Fruit fly (Drosophila melanogaster) whole organism, embryonic: ENCODE data around the gene sqh.

ENCODE experiments used
- Abd-B ChIP-seq: fragments of 200-800 bp; sonication (Bioruptor generic); optimal IDR thresholded peaks from 2 replicates; lab custom pipeline; 2018; ENCODE audit warnings: missing biosample characterization, mild to moderate bottlenecking, missing genetic modification characterization, moderate library complexity
- Atf3 ChIP-seq: fragments of 200-800 bp; sonication (Bioruptor generic); optimal IDR thresholded peaks from 3 replicates; lab custom pipeline; 2016; ENCODE audit warnings: missing biosample characterization, missing genetic modification characterization
- BtbVII ChIP-seq: fragments of 200-800 bp; sonication (Bioruptor generic); optimal IDR thresholded peaks from 3 replicates; lab custom pipeline; 2017; ENCODE audit warnings: missing biosample characterization, mild to moderate bottlenecking, missing genetic modification characterization
- C15 ChIP-seq: fragments of 200-800 bp; sonication (Bioruptor generic); IDR thresholded peaks from 3 replicates; pipeline ENCODE4 v1.3.6; 2022; ENCODE audit warnings: missing biosample characterization, missing genetic modification characterization
- CG10366 ChIP-seq: fragments of 200-800 bp; sonication (Bioruptor generic); IDR thresholded peaks from 2 replicates; pipeline ENCODE4 v1.3.6; 2022; ENCODE audit warnings: missing biosample characterization, missing genetic modification characterization
- CG11504 ChIP-seq: fragments of 200-800 bp; sonication (Bioruptor generic); optimal IDR thresholded peaks from 3 replicates; lab custom pipeline; 2019; ENCODE audit warnings: missing biosample characterization, mild to moderate bottlenecking, missing genetic modification characterization, moderate library complexity
- CG12071 ChIP-seq: fragments of 200-800 bp; sonication (Bioruptor generic); optimal IDR thresholded peaks from 3 replicates; lab custom pipeline; 2018; ENCODE audit warnings: missing biosample characterization, mild to moderate bottlenecking, missing genetic modification characterization
- CG12155 ChIP-seq: fragments of 200-800 bp; sonication (Bioruptor generic); optimal IDR thresholded peaks from 3 replicates; lab custom pipeline; 2016; ENCODE audit warnings: missing biosample characterization, missing genetic modification characterization
- CG12769 ChIP-seq: fragments of 200-800 bp; sonication (Bioruptor generic); optimal IDR thresholded peaks from 2 replicates; lab custom pipeline; 2019; ENCODE audit warnings: missing biosample characterization, mild to moderate bottlenecking, missing genetic modification characterization, moderate library complexity
- CG13894 ChIP-seq: fragments of 200-800 bp; sonication (Bioruptor generic); optimal IDR thresholded peaks from 3 replicates; lab custom pipeline; 2018; ENCODE audit warnings: missing biosample characterization, mild to moderate bottlenecking, missing genetic modification characterization, moderate library complexity
- CG14441 ChIP-seq: fragments of 200-800 bp; sonication (Bioruptor generic); IDR thresholded peaks from 2 replicates; pipeline ENCODE4 v1.3.6; 2022; ENCODE audit warnings: missing biosample characterization, missing genetic modification characterization
- CG15269 ChIP-seq: fragments of 200-800 bp; sonication (Bioruptor generic); optimal IDR thresholded peaks from 2 replicates; lab custom pipeline; 2018; ENCODE audit warnings: missing biosample characterization, mild to moderate bottlenecking, missing genetic modification characterization, moderate library complexity
- CG15479 ChIP-seq: fragments of 200-800 bp; sonication (Bioruptor generic); optimal IDR thresholded peaks from 3 replicates; lab custom pipeline; 2019; ENCODE audit warnings: missing biosample characterization, mild to moderate bottlenecking, missing genetic modification characterization, moderate library complexity
- CG15601 ChIP-seq: fragments of 200-800 bp; sonication (Bioruptor generic); optimal IDR thresholded peaks from 3 replicates; lab custom pipeline; 2019; ENCODE audit warnings: missing biosample characterization, mild to moderate bottlenecking, missing genetic modification characterization, moderate library complexity
- CG17359 ChIP-seq: fragments of 200-800 bp; sonication (Bioruptor generic); optimal IDR thresholded peaks from 3 replicates; lab custom pipeline; 2018; ENCODE audit warnings: missing biosample characterization, mild to moderate bottlenecking, missing genetic modification characterization, moderate library complexity
- CG18599 ChIP-seq: fragments of 200-800 bp; sonication (Bioruptor generic); optimal IDR thresholded peaks from 3 replicates; lab custom pipeline; 2017; ENCODE audit warnings: missing biosample characterization, missing genetic modification characterization, mild to moderate bottlenecking, moderate library complexity, missing genetic modification reagents
- CG2678 ChIP-seq: fragments of 200-800 bp; sonication (Bioruptor generic); optimal IDR thresholded peaks from 3 replicates; lab custom pipeline; 2019; ENCODE audit warnings: missing biosample characterization, mild to moderate bottlenecking, missing genetic modification characterization, moderate library complexity
- CG31365 ChIP-seq: fragments of 200-800 bp; sonication (Bioruptor generic); optimal IDR thresholded peaks from 2 replicates; lab custom pipeline; 2018; ENCODE audit warnings: missing biosample characterization, mild to moderate bottlenecking, missing genetic modification characterization
- CG6689 ChIP-seq: fragments of 200-800 bp; sonication (Bioruptor generic); IDR thresholded peaks from 2 replicates; pipeline ENCODE4 v1.3.6; 2022; ENCODE audit warnings: missing biosample characterization, missing genetic modification characterization
- CG7372 ChIP-seq: fragments of 200-800 bp; sonication (Bioruptor generic); IDR thresholded peaks from 2 replicates; pipeline ENCODE4 v1.3.6; 2022; ENCODE audit warnings: missing biosample characterization, missing genetic modification characterization
- CG7745 ChIP-seq: fragments of 200-800 bp; sonication (Bioruptor generic); optimal IDR thresholded peaks from 2 replicates; lab custom pipeline; 2018; ENCODE audit warnings: missing biosample characterization, mild to moderate bottlenecking, missing genetic modification characterization, moderate library complexity
- CG7839 ChIP-seq: fragments of 200-800 bp; sonication (Bioruptor generic); optimal IDR thresholded peaks from 3 replicates; lab custom pipeline; 2018; ENCODE audit warnings: missing biosample characterization, mild to moderate bottlenecking, missing genetic modification characterization, moderate library complexity
- CG9727 ChIP-seq: fragments of 200-800 bp; sonication (Bioruptor generic); optimal IDR thresholded peaks from 3 replicates; lab custom pipeline; 2017; ENCODE audit warnings: missing biosample characterization, mild to moderate bottlenecking, missing genetic modification characterization
- HHEX ChIP-seq: fragments of 200-800 bp; sonication (Bioruptor generic); optimal IDR thresholded peaks from 3 replicates; lab custom pipeline; 2017; ENCODE audit warnings: missing biosample characterization, mild to moderate bottlenecking, missing genetic modification characterization, missing genetic modification reagents
- HLH3B ChIP-seq: fragments of 200-800 bp; sonication (Bioruptor generic); IDR thresholded peaks from 2 replicates; pipeline ENCODE4 v1.3.6; 2022; ENCODE audit warnings: missing biosample characterization, missing genetic modification characterization
- Hmr ChIP-seq: fragments of 200-800 bp; sonication (Bioruptor generic); optimal IDR thresholded peaks from 3 replicates; lab custom pipeline; 2017; ENCODE audit warnings: mild to moderate bottlenecking, missing biosample characterization, missing genetic modification reagents, missing genetic modification characterization
- Hsf ChIP-seq: fragments of 200-800 bp; sonication (Bioruptor generic); optimal IDR thresholded peaks from 3 replicates; lab custom pipeline; 2016; ENCODE audit warnings: missing biosample characterization, missing genetic modification characterization
- Meics ChIP-seq: fragments of 200-800 bp; sonication (Bioruptor generic); optimal IDR thresholded peaks from 2 replicates; lab custom pipeline; 2017; ENCODE audit warnings: missing biosample characterization, mild to moderate bottlenecking, missing genetic modification characterization
- Optix ChIP-seq: fragments of 200-800 bp; sonication (Bioruptor generic); IDR thresholded peaks from 3 replicates; pipeline ENCODE4 v1.3.6; 2022; ENCODE audit warnings: missing biosample characterization, missing genetic modification characterization
- Rfx ChIP-seq: fragments of 200-800 bp; sonication (Bioruptor generic); IDR thresholded peaks from 2 replicates; pipeline ENCODE4 v1.3.6; 2022; ENCODE audit warnings: missing biosample characterization, missing genetic modification characterization
- TFAM ChIP-seq: fragments of 200-800 bp; sonication (Bioruptor generic); optimal IDR thresholded peaks from 2 replicates; lab custom pipeline; 2017; ENCODE audit warnings: missing biosample characterization, missing genetic modification characterization, inconsistent platforms
- Xrp1 ChIP-seq: fragments of 200-800 bp; sonication (Bioruptor generic); IDR thresholded peaks from 2 replicates; pipeline ENCODE4 v1.3.6; 2022; ENCODE audit warnings: missing biosample characterization, missing genetic modification characterization
- bcd ChIP-seq: fragments of 200-800 bp; sonication (Bioruptor generic); optimal IDR thresholded peaks from 2 replicates; lab custom pipeline; 2017; ENCODE audit warnings: missing biosample characterization, mild to moderate bottlenecking, missing genetic modification characterization
- bsh ChIP-seq, 2 experiments: fragments of 200-800 bp; sonication (Bioruptor generic); optimal IDR thresholded peaks; 2 replicates each; lab custom pipeline; 2017 to 2018; ENCODE audit warnings: mild to moderate bottlenecking in 2 of 2, missing biosample characterization in 2 of 2, missing genetic modification characterization in 2 of 2, moderate library complexity in 1 of 2
- crp ChIP-seq, 2 experiments: fragments of 200-800 bp; sonication (Bioruptor generic); optimal IDR thresholded peaks; 2 replicates in 1 of 2; 3 replicates in 1 of 2; lab custom pipeline; 2017; ENCODE audit warnings: missing biosample characterization in 2 of 2, missing genetic modification characterization in 2 of 2, mild to moderate bottlenecking in 1 of 2, moderate library complexity in 1 of 2
- cwo ChIP-seq: fragments of 200-800 bp; sonication (Bioruptor generic); optimal IDR thresholded peaks from 3 replicates; lab custom pipeline; 2017; ENCODE audit warnings: missing biosample characterization, missing genetic modification characterization, mild to moderate bottlenecking, moderate library complexity, missing genetic modification reagents
- dpn ChIP-seq, 2 experiments: fragments of 200-800 bp; sonication (Bioruptor generic); optimal IDR thresholded peaks; 3 replicates each; lab custom pipeline; 2016; ENCODE audit warnings: missing biosample characterization in 2 of 2, missing genetic modification characterization in 2 of 2
- fd96Cb ChIP-seq: fragments of 200-800 bp; sonication (Bioruptor generic); optimal IDR thresholded peaks from 2 replicates; lab custom pipeline; 2018; ENCODE audit warnings: missing biosample characterization, mild to moderate bottlenecking, missing genetic modification characterization, moderate library complexity
- hb ChIP-seq: fragments of 200-800 bp; sonication (Bioruptor generic); IDR thresholded peaks from 3 replicates; pipeline ENCODE4 v1.3.6; 2022; ENCODE audit warnings: missing biosample characterization, missing genetic modification characterization; ENCODE audit not compliant: partially characterized antibody
- p53 ChIP-seq: fragments of 200-800 bp; sonication (Bioruptor generic); optimal IDR thresholded peaks from 2 replicates; lab custom pipeline; 2016; ENCODE audit warnings: missing biosample characterization, missing genetic modification characterization
- pnt ChIP-seq: fragments of 200-800 bp; sonication (Bioruptor generic); optimal IDR thresholded peaks from 3 replicates; lab custom pipeline; 2016; ENCODE audit warnings: missing biosample characterization, missing genetic modification characterization
- scrt ChIP-seq: fragments of 200-800 bp; sonication (Bioruptor generic); optimal IDR thresholded peaks from 2 replicates; lab custom pipeline; 2018; ENCODE audit warnings: missing biosample characterization, mild to moderate bottlenecking, missing genetic modification characterization, moderate library complexity
- slbo ChIP-seq: fragments of 200-800 bp; sonication (Bioruptor generic); IDR thresholded peaks from 2 replicates; pipeline ENCODE4 v1.3.6; 2022; ENCODE audit warnings: missing biosample characterization, missing genetic modification characterization
- slou ChIP-seq: fragments of 200-800 bp; sonication (Bioruptor generic); optimal IDR thresholded peaks from 3 replicates; lab custom pipeline; 2016; ENCODE audit warnings: missing biosample characterization, missing genetic modification characterization
- so ChIP-seq: fragments of 200-800 bp; sonication (Bioruptor generic); IDR thresholded peaks from 3 replicates; pipeline ENCODE4 v1.3.6; 2022; ENCODE audit warnings: missing biosample characterization, missing genetic modification characterization
- tgo ChIP-seq: fragments of 200-800 bp; sonication (Bioruptor generic); IDR thresholded peaks from 3 replicates; pipeline ENCODE4 v1.3.6; 2022; ENCODE audit warnings: missing biosample characterization, missing genetic modification characterization
- tin ChIP-seq: fragments of 200-800 bp; sonication (Bioruptor generic); optimal IDR thresholded peaks from 3 replicates; lab custom pipeline; 2016; ENCODE audit warnings: missing biosample characterization, missing genetic modification characterization
- vnd ChIP-seq: fragments of 200-800 bp; sonication (Bioruptor generic); IDR thresholded peaks from 3 replicates; pipeline ENCODE4 v1.3.6; 2022; ENCODE audit warnings: missing biosample characterization, missing genetic modification characterization; ENCODE audit not compliant: partially characterized antibody
- zfh1 ChIP-seq: fragments of 200-800 bp; sonication (Bioruptor generic); IDR thresholded peaks from 3 replicates; pipeline ENCODE4 v1.3.6; 2022; ENCODE audit warnings: missing biosample characterization, missing genetic modification characterization

Gene sqh

dm6 chrX:6179428-6179827 is 45.5 kb downstream of the sqh start (continued):
- peak; percentile 6 for TF ChIP-seq CG12155 (GFP tag; lab: Kevin White, UChicago)
- peak; percentile 29 for TF ChIP-seq bcd (GFP tag; lab: Kevin White, UChicago)
- TF ChIP-seq Hsf (GFP tag; lab: Kevin White, UChicago) = peak; percentile 15
- TF ChIP-seq Atf3 = no peak
- peak; percentile 49 for TF ChIP-seq slbo (GFP tag; lab: Robert Waterston, UW)
- TF ChIP-seq CG15269 = peak; percentile 42
- no peak for TF ChIP-seq CG7745 (tag; lab: Kevin White, UChicago)
- peak; percentile 28; the same call in 1 of the 2 replicates for TF ChIP-seq CG10366
- TF ChIP-seq so (GFP tag; lab: Robert Waterston, UW) = 0 out of 3 replicates have a peak, but pooled peaks have one; percentile 24
- TF ChIP-seq vnd (GFP tag; lab: Robert Waterston, UW) = no peak
- peak; percentile 31 for TF ChIP-seq CG13894 (tag; lab: Kevin White, UChicago)
- TF ChIP-seq Abd-B (GFP tag; lab: Kevin White, UChicago) = peak; percentile 12
- peak; percentile 57; the same call in 2 of the 3 replicates for TF ChIP-seq tgo (GFP tag; lab: Robert Waterston, UW)
- peak; percentile 45 for TF ChIP-seq tin (GFP tag; lab: Kevin White, UChicago)
- TF ChIP-seq TFAM (GFP tag; lab: Kevin White, UChicago) = no peak
- TF ChIP-seq slou (GFP tag; lab: Kevin White, UChicago) = no peak
- TF ChIP-seq CG31365 = no peak
- peak; percentile 39; the same call in 1 of the 2 replicates for TF ChIP-seq Xrp1 (GFP tag; lab: Robert Waterston, UW)
- peak; percentile 59 for TF ChIP-seq HLH3B
- peak; percentile 28 for TF ChIP-seq scrt (GFP tag; lab: Kevin White, UChicago)
- no peak for TF ChIP-seq CG15601 (tag; lab: Kevin White, UChicago)
- TF ChIP-seq CG2678 (tag; lab: Kevin White, UChicago) = peak; percentile 59
- TF ChIP-seq pnt (GFP tag; lab: Kevin White, UChicago) = peak; percentile 31
- TF ChIP-seq Meics (GFP tag; lab: Kevin White, UChicago) = peak; percentile 43
- peak; percentile 26 for TF ChIP-seq p53 (GFP tag; lab: Kevin White, UChicago)
- TF ChIP-seq crp (GFP tag; optimal IDR thresholded peaks at IDR 0.05; lab: Kevin White, UChicago) = no peak
- TF ChIP-seq CG15479 (GFP tag; lab: Kevin White, UChicago) = no peak
- peak; percentile 19 for TF ChIP-seq Hmr
- no peak for TF ChIP-seq C15 (GFP tag; lab: Robert Waterston, UW)
- TF ChIP-seq CG7372 (GFP tag; lab: Robert Waterston, UW) = 0 out of 2 replicates have a peak, but pooled peaks have one; percentile 7
- peak; percentile 68 for TF ChIP-seq Rfx (GFP tag; lab: Robert Waterston, UW)
- TF ChIP-seq fd96Cb = peak; percentile 23
- peak; percentile 64 for TF ChIP-seq CG14441
- peak; percentile 47; the same call in 2 of the 3 replicates for TF ChIP-seq zfh1
- no peak for TF ChIP-seq cwo (GFP tag; lab: Kevin White, UChicago)
- TF ChIP-seq CG9727 (GFP tag; lab: Kevin White, UChicago) = peak; percentile 26
- TF ChIP-seq BtbVII (GFP tag; lab: Kevin White, UChicago) = no peak
- TF ChIP-seq CG18599 (GFP tag; lab: Kevin White, UChicago) = peak; percentile 69
- 0 out of 3 replicates have a peak, but pooled peaks have one; percentile 32 for TF ChIP-seq Optix
- peak; percentile 52 for TF ChIP-seq CG17359 (tag; lab: Kevin White, UChicago)
- no peak for TF ChIP-seq CG12769
- peak in 1 of 2 experiments; percentile 36 for TF ChIP-seq bsh (GFP tag; optimal IDR thresholded peaks at IDR 0.05; lab: Kevin White, UChicago)
- TF ChIP-seq CG11504 (tag; lab: Kevin White, UChicago) = peak; percentile 70
- peak; percentile 28 for TF ChIP-seq CG12071 (GFP tag; lab: Kevin White, UChicago)
- TF ChIP-seq CG6689 (GFP tag; lab: Robert Waterston, UW) = peak; percentile 38; the same call in 1 of the 2 replicates
- TF ChIP-seq HHEX = peak; percentile 45
- TF ChIP-seq hb (GFP tag; lab: Robert Waterston, UW) = no peak
- peak; percentile 61 for TF ChIP-seq CG7839 (tag; lab: Kevin White, UChicago)
- peak in 1 of 2 experiments; percentile 59 for TF ChIP-seq dpn (GFP tag; optimal IDR thresholded peaks at IDR 0.05; lab: Kevin White, UChicago)
